Worm (Caenorhabditis elegans) whole organism, L3 larva: Measurements from ENCODE around the gene F13H6.5.

ENCODE experiments used
- ama-1 ChIP-seq: fragments of 150-350 bp; optimal IDR thresholded peaks from 2 replicates; lab custom pipeline; 2018
- egl-5 ChIP-seq: fragments of 150-350 bp; optimal IDR thresholded peaks from 2 replicates; lab custom pipeline; 2017; ENCODE audit warnings: missing biosample characterization, missing genetic modification reagents, missing genetic modification characterization, inconsistent platforms
- elt-3 ChIP-seq, 3 experiments: fragments of 150-350 bp in 1 of 3; sonication (generic microtip) in 2 of 3; optimal IDR thresholded peaks; 2 replicates in 2 of 3; 4 replicates in 1 of 3; lab custom pipeline; 2014 to 2017; ENCODE audit warnings: missing biosample characterization in 3 of 3, missing genetic modification characterization in 3 of 3
- unc-39 ChIP-seq: sonication (generic microtip); optimal IDR thresholded peaks from 4 replicates; lab custom pipeline; 2017; ENCODE audit warnings: missing biosample characterization, missing genetic modification characterization
- ztf-11 ChIP-seq: fragments of 150-350 bp; optimal IDR thresholded peaks from 2 replicates; lab custom pipeline; 2014; ENCODE audit warnings: missing biosample characterization, missing genetic modification characterization

DNA sequence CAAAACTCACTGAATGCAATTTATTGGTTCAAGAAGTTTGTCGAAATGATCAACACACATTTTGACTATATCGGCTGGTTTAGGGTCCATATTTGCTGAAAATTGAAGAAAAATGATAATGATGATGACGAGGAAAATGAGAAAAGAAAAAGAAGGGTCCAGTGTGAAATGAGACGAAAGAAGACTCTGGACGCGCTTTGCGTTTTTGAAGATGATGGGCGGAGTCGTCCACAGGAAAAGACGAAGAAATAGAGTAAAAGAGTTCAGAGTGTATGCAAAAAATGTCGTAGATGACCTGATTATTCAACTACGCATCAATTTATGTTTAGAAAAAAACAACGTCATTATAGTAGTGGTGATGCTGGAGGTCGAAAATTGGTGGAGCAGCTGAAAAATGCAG lies at the start of gene F13H6.5:
- no peak for TF ChIP-seq elt-3 (tag; optimal IDR thresholded peaks at IDR 0.05; lab: Kevin White, UChicago)
- TF ChIP-seq unc-39 (tag; lab: Kevin White, UChicago) = no peak
- no peak for TF ChIP-seq ztf-11 (tag; lab: Kevin White, UChicago)
- no peak for TF ChIP-seq ama-1 (lab: Kevin White, UChicago)
- TF ChIP-seq egl-5 (tag; lab: Kevin White, UChicago) = no peak
